Fruit fly (Drosophila melanogaster) whole organism, prepupa: Measurements from ENCODE around the gene CG8292.

Source experiments
- CG1621 ChIP-seq: fragments of 200-800 bp; sonication (Bioruptor generic); optimal IDR thresholded peaks from 3 replicates; lab custom pipeline; 2018; ENCODE audit warnings: missing biosample characterization, mild to moderate bottlenecking, missing genetic modification characterization
- Smox ChIP-seq: fragments of 200-800 bp; sonication (Bioruptor generic); optimal IDR thresholded peaks from 3 replicates; lab custom pipeline; 2016; ENCODE audit warnings: missing biosample characterization, missing genetic modification characterization

dm6 chr2L:8210468-8210867 is 7.3 kb downstream of the CG8292 start:
- no peak for TF ChIP-seq Smox (GFP tag; lab: Kevin White, UChicago)
- no peak for TF ChIP-seq CG1621
